Worm (Caenorhabditis elegans) whole organism, young adult: ENCODE measurements around the gene fcmt-1.

Experiments
- B0019.2 ChIP-seq: fragments of 200-800 bp; sonication (Bioruptor generic); conservative IDR thresholded peaks from 2 replicates; pipeline ENCODE4 v1.3.6; 2022; ENCODE audit warnings: missing genetic modification reagents, missing genetic modification characterization, missing compliant biosample characterization
- ama-1 ChIP-seq, 3 experiments: fragments of 150-350 bp in 1 of 3; sonication (generic microtip) in 2 of 3; optimal IDR thresholded peaks; 2 replicates each; lab custom pipeline; 2014 to 2018; ENCODE audit warnings: missing biosample characterization in 2 of 3, missing genetic modification characterization in 2 of 3, missing genetic modification reagents in 2 of 3
- ets-4 ChIP-seq: fragments of 200-800 bp; sonication (Bioruptor generic); optimal IDR thresholded peaks from 2 replicates; lab custom pipeline; 2018; ENCODE audit warnings: mild to moderate bottlenecking, missing genetic modification characterization, missing compliant biosample characterization
- lin-26 ChIP-seq: fragments of 200-800 bp; sonication (Bioruptor generic); IDR thresholded peaks from 2 replicates; pipeline ENCODE4 v1.3.6; 2022; ENCODE audit warnings: missing genetic modification reagents, missing genetic modification characterization, missing compliant biosample characterization
- mel-28 ChIP-seq: sonication (generic microtip); optimal IDR thresholded peaks from 2 replicates; lab custom pipeline; 2016; ENCODE audit warnings: borderline replicate concordance, mild to moderate bottlenecking, missing genetic modification characterization, missing compliant biosample characterization
- snpc-1.3 ChIP-seq: sonication (generic microtip); optimal IDR thresholded peaks from 2 replicates; lab custom pipeline; 2017; ENCODE audit warnings: missing genetic modification characterization, mild to moderate bottlenecking, missing compliant biosample characterization, antibody characterized with exemption, moderate library complexity, missing genotype, missing genetic modification reagents; ENCODE audit not compliant: insufficient read depth
- snpc-3.4 ChIP-seq: sonication (generic microtip); optimal IDR thresholded peaks from 2 replicates; lab custom pipeline; 2017; ENCODE audit warnings: missing genetic modification characterization, mild to moderate bottlenecking, missing compliant biosample characterization, antibody characterized with exemption, moderate library complexity, missing genotype, missing genetic modification reagents
- unc-130 ChIP-seq: sonication (generic microtip); optimal IDR thresholded peaks from 2 replicates; lab custom pipeline; 2016; ENCODE audit warnings: missing genetic modification reagents, missing genetic modification characterization, missing compliant biosample characterization
- unc-62 ChIP-seq: fragments of 150-350 bp; optimal IDR thresholded peaks from 2 replicates; lab custom pipeline; 2014; ENCODE audit warnings: missing biosample characterization, missing genetic modification reagents, missing genetic modification characterization

- TF ChIP-seq lin-26 (GFP tag; lab: Robert Waterston, UW) (no peak), mel-28 (tag; lab: Kevin White, UChicago) (no peak), snpc-1.3 (tag; lab: Kevin White, UChicago) (no peak), unc-62 (GFP tag; lab: Kevin White, UChicago) (no peak), snpc-3.4 (no peak), B0019.2 (GFP tag; lab: Robert Waterston, UW) (no peak), ets-4 (peak; percentile 1), unc-130 (GFP tag; lab: Kevin White, UChicago) (no peak), ama-1 (optimal IDR thresholded peaks at IDR 0.05; lab: Kevin White, UChicago) (no peak), ama-1 (GFP tag; optimal IDR thresholded peaks at IDR 0.05; lab: Kevin White, UChicago) (no peak)
Observed at ce11 chrII:11739199-11739598, 29.8 kb upstream of the fcmt-1 start, which contains the start of gene ctsa-1.2.
